Fruit fly (Drosophila melanogaster): ENCODE measurements around the gene CG43246.

DNA sequence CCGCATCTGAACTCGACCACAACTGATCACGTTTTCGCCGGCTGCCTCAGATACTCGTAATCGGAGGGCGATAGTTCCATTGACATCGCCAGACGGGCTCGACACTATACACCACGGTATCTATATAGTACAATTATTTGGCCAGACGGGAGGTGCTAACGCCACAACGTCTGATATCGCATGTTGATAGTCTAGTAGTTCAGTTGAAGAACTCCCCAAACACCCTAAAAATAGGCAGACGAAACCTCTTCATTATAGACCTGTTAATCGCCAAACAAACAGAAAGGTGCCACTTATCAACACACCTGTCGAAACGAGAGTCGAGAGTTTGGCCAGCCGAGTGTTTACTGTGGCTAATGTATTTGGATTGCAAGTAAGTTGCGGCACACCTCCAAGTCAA, 18.6 kb downstream of the CG43246 start:
- TF ChIP-seq h (GFP tag; optimal IDR thresholded peaks at IDR 0.05) (no peak), usp (GFP tag; optimal IDR thresholded peaks at IDR 0.05) (no peak), OdsH (GFP tag; optimal IDR thresholded peaks at IDR 0.05) (no peak), fru (GFP tag; optimal IDR thresholded peaks at IDR 0.05) (no peak), ey (GFP tag; optimal IDR thresholded peaks at IDR 0.05) (no peak), HLH106 (tag; optimal IDR thresholded peaks at IDR 0.05) (no peak), woc (GFP tag; optimal IDR thresholded peaks at IDR 0.05) (no peak), lola (GFP tag; optimal IDR thresholded peaks at IDR 0.05) (no peak)

Measured in whole organism, wandering third instar larva.